Worm (Caenorhabditis elegans): Measurements from ENCODE around the gene C29F7.10.

C29F7.10 gene

DNA sequence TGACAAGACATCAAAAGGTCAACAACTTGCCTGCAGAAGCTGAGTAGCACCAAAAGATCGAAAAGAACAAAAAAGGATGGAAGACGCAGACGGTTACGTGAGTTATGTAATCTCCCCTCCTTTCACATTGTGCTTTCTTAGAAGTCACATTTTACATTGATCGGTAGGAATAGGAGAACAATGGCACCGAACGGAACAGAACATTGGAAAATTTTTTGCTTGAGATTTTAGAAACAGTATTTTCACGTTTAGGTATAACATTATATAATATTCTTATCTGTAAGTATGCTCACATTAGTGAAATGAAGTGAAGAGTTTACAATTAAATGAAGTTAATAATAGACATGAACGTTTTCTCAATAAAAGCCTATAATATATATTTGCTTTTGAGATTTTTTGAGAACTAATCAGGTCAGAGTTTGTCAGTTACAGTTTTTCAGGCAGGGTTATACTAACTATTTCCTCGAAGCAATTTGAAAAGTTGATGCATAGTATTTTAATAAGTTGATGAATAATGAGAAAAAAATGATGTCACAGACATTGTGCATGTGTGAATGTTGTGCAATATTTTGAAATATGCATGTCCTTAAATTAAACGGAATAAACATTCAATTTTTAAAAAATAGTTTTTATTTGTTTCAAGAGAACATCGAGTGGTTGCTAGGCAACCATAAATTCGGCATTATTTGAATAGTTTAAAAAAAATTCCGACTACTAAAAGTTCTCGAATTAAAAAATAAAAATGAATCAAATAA is 50.1 kb downstream of the C29F7.10 start:
- TF ChIP-seq D2030.7 (GFP tag; IDR thresholded peaks at IDR 0.05) = no peak
- no peak for TF ChIP-seq C17E4.6 (GFP tag; IDR thresholded peaks at IDR 0.05)
- TF ChIP-seq egrh-3 (GFP tag; IDR thresholded peaks at IDR 0.05) = no peak
- TF ChIP-seq nhr-80 (tag; optimal IDR thresholded peaks at IDR 0.05) = no peak
- no peak for TF ChIP-seq madf-8 (GFP tag; conservative IDR thresholded peaks at IDR 0.05)
- no peak for TF ChIP-seq B0019.2 (GFP tag; conservative IDR thresholded peaks at IDR 0.05)
- TF ChIP-seq egl-18 (GFP tag; IDR thresholded peaks at IDR 0.05) = no peak
- TF ChIP-seq lag-1 (GFP tag; IDR thresholded peaks at IDR 0.05) = no peak
- no peak for TF ChIP-seq hsf-1 (GFP tag; IDR thresholded peaks at IDR 0.05)
- no peak for TF ChIP-seq akir-1 (GFP tag; optimal IDR thresholded peaks at IDR 0.05)
- TF ChIP-seq mel-28 (tag; optimal IDR thresholded peaks at IDR 0.05; ENCODE audit: borderline replicate concordance) = no peak
- TF ChIP-seq cebp-1 (GFP tag; IDR thresholded peaks at IDR 0.05) = no peak
- no peak for TF ChIP-seq cebp-1 (tag; optimal IDR thresholded peaks at IDR 0.05)
- no peak for TF ChIP-seq ztf-18 (tag; optimal IDR thresholded peaks at IDR 0.05)
- TF ChIP-seq ceh-27 (GFP tag; optimal IDR thresholded peaks at IDR 0.05) = no peak
- no peak for TF ChIP-seq ztf-26 (tag; optimal IDR thresholded peaks at IDR 0.05)
- TF ChIP-seq sea-2 (GFP tag; IDR thresholded peaks at IDR 0.05) = no peak
- TF ChIP-seq unc-130 (GFP tag; optimal IDR thresholded peaks at IDR 0.05) = no peak
- no peak for TF ChIP-seq nhr-90 (tag; optimal IDR thresholded peaks at IDR 0.05)
- no peak for TF ChIP-seq fkh-3 (tag; optimal IDR thresholded peaks at IDR 0.05)

All from whole organism, young adult.